Fruit fly (Drosophila melanogaster) whole organism, embryonic: ENCODE data around the gene CG31897.

Experiments
- Aef1 ChIP-seq: fragments of 200-800 bp; sonication (Bioruptor generic); IDR thresholded peaks from 3 replicates; pipeline ENCODE4 v1.3.6; 2022; ENCODE audit warnings: missing biosample characterization, missing genetic modification characterization
- Asciz ChIP-seq: fragments of 200-800 bp; sonication (Bioruptor generic); optimal IDR thresholded peaks from 2 replicates; lab custom pipeline; 2017; ENCODE audit warnings: missing biosample characterization, mild to moderate bottlenecking, missing genetic modification characterization, missing genetic modification reagents
- Atf6 ChIP-seq: fragments of 200-800 bp; sonication (Bioruptor generic); IDR thresholded peaks from 2 replicates; pipeline ENCODE4 v1.3.6; 2022; ENCODE audit warnings: missing biosample characterization, missing genetic modification characterization
- Blimp-1 ChIP-seq: fragments of 200-800 bp; sonication (Bioruptor generic); optimal IDR thresholded peaks from 3 replicates; lab custom pipeline; 2018; ENCODE audit warnings: missing biosample characterization, missing genetic modification characterization, mild to moderate bottlenecking, moderate library complexity, missing genetic modification reagents
- C15 ChIP-seq: fragments of 200-800 bp; sonication (Bioruptor generic); IDR thresholded peaks from 3 replicates; pipeline ENCODE4 v1.3.6; 2022; ENCODE audit warnings: missing biosample characterization, missing genetic modification characterization
- CG10366 ChIP-seq: fragments of 200-800 bp; sonication (Bioruptor generic); IDR thresholded peaks from 2 replicates; pipeline ENCODE4 v1.3.6; 2022; ENCODE audit warnings: missing biosample characterization, missing genetic modification characterization
- CG10654 ChIP-seq: fragments of 200-800 bp; sonication (Bioruptor generic); optimal IDR thresholded peaks from 2 replicates; lab custom pipeline; 2016; ENCODE audit warnings: missing biosample characterization, missing genetic modification characterization
- CG1603 ChIP-seq: fragments of 200-800 bp; sonication (Bioruptor generic); optimal IDR thresholded peaks from 2 replicates; lab custom pipeline; 2019; ENCODE audit warnings: missing biosample characterization, mild to moderate bottlenecking, missing genetic modification characterization, moderate library complexity
- CG2120 ChIP-seq: fragments of 200-800 bp; sonication (Bioruptor generic); optimal IDR thresholded peaks from 3 replicates; lab custom pipeline; 2016; ENCODE audit warnings: missing biosample characterization, missing genetic modification characterization
- CG30403 ChIP-seq: fragments of 200-800 bp; sonication (Bioruptor generic); optimal IDR thresholded peaks from 3 replicates; lab custom pipeline; 2016; ENCODE audit warnings: missing biosample characterization, missing genetic modification characterization
- CG31388 ChIP-seq: fragments of 200-800 bp; sonication (Bioruptor generic); optimal IDR thresholded peaks from 2 replicates; lab custom pipeline; 2016; ENCODE audit warnings: missing biosample characterization, missing genetic modification characterization
- CG4707 ChIP-seq: fragments of 200-800 bp; sonication (Bioruptor generic); optimal IDR thresholded peaks from 2 replicates; lab custom pipeline; 2018; ENCODE audit warnings: missing biosample characterization, mild to moderate bottlenecking, missing genetic modification characterization, moderate library complexity
- CG5180 ChIP-seq: fragments of 200-800 bp; sonication (Bioruptor generic); optimal IDR thresholded peaks from 3 replicates; lab custom pipeline; 2017; ENCODE audit warnings: missing biosample characterization, missing genetic modification characterization, mild to moderate bottlenecking, moderate library complexity, missing genetic modification reagents
- CG6683 ChIP-seq: fragments of 200-800 bp; sonication (Bioruptor generic); optimal IDR thresholded peaks from 2 replicates; lab custom pipeline; 2017; ENCODE audit warnings: missing biosample characterization, mild to moderate bottlenecking, missing genetic modification characterization, missing genetic modification reagents
- CG7556 ChIP-seq: fragments of 200-800 bp; sonication (Bioruptor generic); optimal IDR thresholded peaks from 2 replicates; lab custom pipeline; 2017; ENCODE audit warnings: missing biosample characterization, mild to moderate bottlenecking, missing genetic modification characterization
- CG8089 ChIP-seq: fragments of 200-800 bp; sonication (Bioruptor generic); optimal IDR thresholded peaks from 3 replicates; lab custom pipeline; 2016; ENCODE audit warnings: missing biosample characterization, missing genetic modification characterization
- CG8290 ChIP-seq, 3 experiments: fragments of 200-800 bp; sonication (Bioruptor generic); optimal IDR thresholded peaks; 2 replicates each; lab custom pipeline; 2016 to 2019; ENCODE audit warnings: missing biosample characterization in 3 of 3, missing genetic modification characterization in 3 of 3, mild to moderate bottlenecking in 2 of 3, moderate library complexity in 1 of 3
- CG8924 ChIP-seq: fragments of 200-800 bp; optimal IDR thresholded peaks from 3 replicates; lab custom pipeline; 2019; ENCODE audit warnings: missing biosample characterization, mild to moderate bottlenecking, missing genetic modification characterization, moderate library complexity
- D ChIP-seq, 2 experiments: fragments of 200-800 bp in 1 of 2; fragments of >200 bp in 1 of 2; sonication (Bioruptor generic) in 1 of 2; optimal IDR thresholded peaks; 2 replicates in 1 of 2; 3 replicates in 1 of 2; lab custom pipeline; 2017; ENCODE audit warnings: mild to moderate bottlenecking in 1 of 2, missing biosample characterization in 1 of 2, missing genetic modification characterization in 1 of 2, missing genetic modification reagents in 1 of 2
- Fer1 ChIP-seq: fragments of 200-800 bp; sonication (Bioruptor generic); optimal IDR thresholded peaks from 2 replicates; lab custom pipeline; 2017; ENCODE audit warnings: missing biosample characterization, mild to moderate bottlenecking, missing genetic modification characterization
- HLHmδ ChIP-seq: fragments of 200-800 bp; sonication (Bioruptor generic); optimal IDR thresholded peaks from 2 replicates; lab custom pipeline; 2018; ENCODE audit warnings: missing biosample characterization, mild to moderate bottlenecking, missing genetic modification characterization, moderate library complexity
- HmgD ChIP-seq: fragments of 200-800 bp; sonication (Bioruptor generic); optimal IDR thresholded peaks from 3 replicates; lab custom pipeline; 2016; ENCODE audit warnings: missing biosample characterization, missing genetic modification characterization
- Med ChIP-seq: fragments of 200-800 bp; sonication (Bioruptor generic); peaks from one replicate; lab custom pipeline; 2016; ENCODE audit warnings: missing biosample characterization, missing genetic modification characterization, mild to moderate bottlenecking, inconsistent platforms, moderate library complexity
- Oaz ChIP-seq: fragments of 200-800 bp; sonication (Bioruptor generic); IDR thresholded peaks from 2 replicates; pipeline ENCODE4 v1.3.6; 2022; ENCODE audit warnings: missing biosample characterization, missing genetic modification characterization
- Oli ChIP-seq: fragments of 200-800 bp; sonication (Bioruptor generic); optimal IDR thresholded peaks from 2 replicates; lab custom pipeline; 2018; ENCODE audit warnings: missing biosample characterization, mild to moderate bottlenecking, missing genetic modification characterization, moderate library complexity
- PHDP ChIP-seq: fragments of 200-800 bp; sonication (Bioruptor generic); optimal IDR thresholded peaks from 3 replicates; lab custom pipeline; 2018; ENCODE audit warnings: missing biosample characterization, mild to moderate bottlenecking, missing genetic modification characterization, moderate library complexity
- Pdp1 ChIP-seq, 2 experiments: fragments of 200-800 bp; sonication (Bioruptor generic); optimal IDR thresholded peaks; 3 replicates each; lab custom pipeline; 2016; ENCODE audit warnings: missing biosample characterization in 2 of 2, missing genetic modification characterization in 2 of 2, mild to moderate bottlenecking in 1 of 2, moderate library complexity in 1 of 2
- Sox100B ChIP-seq: fragments of 200-800 bp; sonication (Bioruptor generic); optimal IDR thresholded peaks from 3 replicates; lab custom pipeline; 2018; ENCODE audit warnings: missing biosample characterization, mild to moderate bottlenecking, missing genetic modification characterization
- Usf ChIP-seq: fragments of 200-800 bp; sonication (Bioruptor generic); optimal IDR thresholded peaks from 2 replicates; lab custom pipeline; 2017; ENCODE audit warnings: missing genotype, missing biosample characterization, missing genetic modification characterization
- YL-1 ChIP-seq: fragments of 200-800 bp; sonication (Bioruptor generic); optimal IDR thresholded peaks from 3 replicates; lab custom pipeline; 2017; ENCODE audit warnings: missing biosample characterization, mild to moderate bottlenecking, missing genetic modification characterization
- cad ChIP-seq: fragments of >200 bp; optimal IDR thresholded peaks from 2 replicates; lab custom pipeline; 2017; ENCODE audit warnings: missing biosample characterization, missing genetic modification characterization
- caup ChIP-seq: fragments of 200-800 bp; sonication (Bioruptor generic); optimal IDR thresholded peaks from 3 replicates; lab custom pipeline; 2017; ENCODE audit warnings: missing biosample characterization, mild to moderate bottlenecking, missing genetic modification characterization, moderate library complexity; ENCODE audit not compliant: severe bottlenecking
- dmrt99B ChIP-seq: fragments of 200-800 bp; sonication (Bioruptor generic); optimal IDR thresholded peaks from 2 replicates; lab custom pipeline; 2018; ENCODE audit warnings: missing biosample characterization, mild to moderate bottlenecking, missing genetic modification characterization, moderate library complexity
- fd96Cb ChIP-seq: fragments of 200-800 bp; sonication (Bioruptor generic); optimal IDR thresholded peaks from 2 replicates; lab custom pipeline; 2018; ENCODE audit warnings: missing biosample characterization, mild to moderate bottlenecking, missing genetic modification characterization, moderate library complexity
- grau ChIP-seq: fragments of 200-800 bp; optimal IDR thresholded peaks from 3 replicates; lab custom pipeline; 2019; ENCODE audit warnings: missing biosample characterization, mild to moderate bottlenecking, missing genetic modification characterization, moderate library complexity
- ind ChIP-seq: fragments of 200-800 bp; sonication (Bioruptor generic); optimal IDR thresholded peaks from 3 replicates; lab custom pipeline; 2016; ENCODE audit warnings: missing biosample characterization, missing genetic modification characterization
- inv ChIP-seq: fragments of 200-800 bp; sonication (Bioruptor generic); IDR thresholded peaks from 2 replicates; pipeline ENCODE4 v1.3.6; 2022; ENCODE audit warnings: missing biosample characterization, missing genetic modification characterization; ENCODE audit not compliant: partially characterized antibody
- lilli ChIP-seq: fragments of 200-800 bp; sonication (Bioruptor generic); optimal IDR thresholded peaks from 3 replicates; lab custom pipeline; 2016; ENCODE audit warnings: missing biosample characterization, missing genetic modification characterization
- lmd ChIP-seq: fragments of 200-800 bp; sonication (Bioruptor generic); IDR thresholded peaks from 2 replicates; pipeline ENCODE4 v1.3.6; 2022; ENCODE audit warnings: missing biosample characterization, missing genetic modification characterization
- odd ChIP-seq: fragments of 200-800 bp; sonication (Bioruptor generic); optimal IDR thresholded peaks from 2 replicates; lab custom pipeline; 2017; ENCODE audit warnings: missing biosample characterization, mild to moderate bottlenecking, missing genetic modification characterization
- pros ChIP-seq: fragments of 200-800 bp; sonication (Bioruptor generic); optimal IDR thresholded peaks from 3 replicates; lab custom pipeline; 2019; ENCODE audit warnings: missing biosample characterization, mild to moderate bottlenecking, missing genetic modification characterization, moderate library complexity
- sd ChIP-seq: fragments of 200-800 bp; sonication (Bioruptor generic); optimal IDR thresholded peaks from 3 replicates; lab custom pipeline; 2018; ENCODE audit warnings: missing biosample characterization, mild to moderate bottlenecking, missing genetic modification characterization, moderate library complexity
- seq ChIP-seq: fragments of 200-800 bp; sonication (Bioruptor generic); IDR thresholded peaks from 2 replicates; pipeline ENCODE4 v1.3.6; 2022; ENCODE audit warnings: missing biosample characterization, missing genetic modification characterization
- unc-4 ChIP-seq: fragments of 200-800 bp; sonication (Bioruptor generic); IDR thresholded peaks from 2 replicates; pipeline ENCODE4 v1.3.6; 2022; ENCODE audit warnings: missing biosample characterization, missing genetic modification characterization; ENCODE audit not compliant: partially characterized antibody
- zen2 ChIP-seq: fragments of 200-800 bp; sonication (Bioruptor generic); IDR thresholded peaks from 3 replicates; pipeline ENCODE4 v1.3.6; 2022; ENCODE audit warnings: missing biosample characterization, missing genetic modification characterization; ENCODE audit not compliant: partially characterized antibody

CG31897 gene

DNA sequence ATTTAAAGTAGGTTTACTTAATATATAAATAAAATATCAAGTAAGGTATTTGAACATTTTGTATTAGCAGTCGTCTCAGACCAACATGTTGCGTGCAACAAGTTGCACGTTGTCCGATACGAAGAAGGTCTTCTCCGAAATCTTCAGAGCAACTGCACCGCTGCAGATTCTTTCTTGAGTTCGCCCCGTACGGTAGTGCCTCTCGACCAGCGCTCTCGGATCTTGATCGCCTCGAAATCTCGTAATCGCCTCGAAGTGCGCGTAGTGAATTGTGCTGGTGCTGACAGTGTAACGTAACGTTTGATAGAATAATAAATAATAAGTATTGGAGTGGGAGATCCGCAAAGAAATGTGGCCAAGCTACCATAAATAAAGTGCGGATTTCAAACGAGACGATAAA lies 24.4 kb downstream of the CG31897 start, which contains the start of gene dachs:
Gene dachs (plus strand): TSS at position 175 of the 400 bp plus-strand sequence.
- TF ChIP-seq HLHmδ (GFP tag; lab: Kevin White, UChicago): no peak
- TF ChIP-seq Sox100B (GFP tag; lab: Kevin White, UChicago): no peak
- TF ChIP-seq lilli (GFP tag; lab: Kevin White, UChicago): no peak
- TF ChIP-seq HmgD: no peak
- no peak for TF ChIP-seq CG7556 (GFP tag; lab: Kevin White, UChicago)
- TF ChIP-seq odd (GFP tag; lab: Kevin White, UChicago): no peak
- no peak for TF ChIP-seq CG8089 (GFP tag; lab: Kevin White, UChicago)
- no peak for TF ChIP-seq Oaz (GFP tag; lab: Robert Waterston, UW)
- no peak for TF ChIP-seq Blimp-1 (GFP tag; lab: Kevin White, UChicago)
- TF ChIP-seq grau: peak; percentile 28
- no peak for TF ChIP-seq CG8290 (GFP tag; optimal IDR thresholded peaks at IDR 0.05; lab: Kevin White, UChicago)
- no peak for TF ChIP-seq CG8290 (tag; optimal IDR thresholded peaks at IDR 0.05; lab: Kevin White, UChicago)
- no peak for TF ChIP-seq caup (GFP tag; lab: Kevin White, UChicago)
- TF ChIP-seq CG1603 (tag; lab: Kevin White, UChicago): no peak
- no peak for TF ChIP-seq Atf6
- TF ChIP-seq C15 (GFP tag; lab: Robert Waterston, UW): no peak
- peak; percentile 95 for TF ChIP-seq CG5180 (GFP tag; lab: Kevin White, UChicago)

DNA sequence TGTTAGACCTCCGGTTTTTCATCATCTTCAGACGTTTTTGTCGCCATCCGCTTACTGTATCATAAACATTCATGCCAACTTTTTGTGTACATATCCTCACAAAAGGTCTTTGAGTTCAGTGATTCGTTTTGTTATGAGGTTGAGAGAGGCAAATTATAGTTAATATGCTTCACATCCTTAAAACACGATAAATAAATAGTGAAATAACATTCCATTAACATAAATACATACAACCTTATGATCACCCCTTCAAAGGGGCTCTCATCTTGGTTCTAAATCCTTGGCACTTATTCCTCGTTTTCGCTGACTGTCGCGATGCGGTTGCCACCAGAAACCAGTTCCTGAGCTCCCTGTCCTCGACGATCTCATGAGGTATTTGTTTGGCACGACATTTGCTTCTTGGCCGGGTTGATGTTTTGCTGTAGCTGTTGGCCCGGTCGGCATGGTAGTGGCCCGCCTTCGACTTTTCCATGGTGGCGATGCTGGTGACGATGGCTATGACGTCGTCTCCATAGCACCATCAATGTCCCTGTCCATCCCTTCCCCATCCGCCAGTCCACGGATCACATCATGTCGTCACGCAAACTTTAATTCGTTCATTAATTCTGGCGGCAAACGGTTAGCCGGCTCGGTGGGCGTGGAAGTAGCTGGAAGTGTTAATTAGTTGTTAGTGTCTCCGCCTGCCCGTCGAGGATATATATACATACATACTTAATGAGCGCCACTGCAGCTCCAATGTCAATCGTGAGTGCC lies 26.9 kb downstream of the CG31897 start:
- no peak for TF ChIP-seq Aef1 (GFP tag; lab: Robert Waterston, UW)
- peak; percentile 35 for TF ChIP-seq Med
- no peak for TF ChIP-seq cad (GFP tag; lab: Kevin White, UChicago)
- no peak for TF ChIP-seq pros (GFP tag; lab: Kevin White, UChicago)
- no peak for TF ChIP-seq CG4707 (GFP tag; lab: Kevin White, UChicago)
- TF ChIP-seq inv (GFP tag; lab: Robert Waterston, UW): no peak
- no peak for TF ChIP-seq seq (GFP tag; lab: Robert Waterston, UW)
- TF ChIP-seq Usf (GFP tag; lab: Kevin White, UChicago): no peak

DNA sequence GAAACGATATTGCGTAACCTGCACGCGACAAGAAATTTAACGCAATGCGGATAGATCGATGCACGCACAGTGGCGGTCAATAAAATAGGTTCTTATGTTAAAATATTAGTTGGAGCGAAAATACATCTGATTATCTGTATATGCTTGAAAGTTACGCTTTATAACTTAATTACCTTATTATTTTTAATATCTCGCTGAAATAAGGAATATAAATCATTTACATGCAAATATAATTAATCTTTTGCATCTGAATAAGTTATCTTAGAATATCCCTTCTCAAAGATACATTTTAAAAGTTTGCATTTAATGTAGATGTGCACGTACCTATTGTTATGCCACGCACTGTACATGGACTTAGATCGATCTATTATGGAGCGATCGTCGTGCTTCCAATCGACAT lies 29.4 kb downstream of the CG31897 start:
- TF ChIP-seq Asciz (GFP tag; lab: Kevin White, UChicago) (no peak), lmd (no peak), fd96Cb (tag; lab: Kevin White, UChicago) (peak; percentile 58), PHDP (tag; lab: Kevin White, UChicago) (peak; percentile 15), Pdp1 (GFP tag; optimal IDR thresholded peaks at IDR 0.05; lab: Kevin White, UChicago) (peak in 1 of 2 experiments; percentile 42), CG10366 (GFP tag; lab: Robert Waterston, UW) (no peak), CG2120 (GFP tag; lab: Kevin White, UChicago) (no peak), D (optimal IDR thresholded peaks at IDR 0.05; lab: Kevin White, UChicago) (no peak), D (GFP tag; optimal IDR thresholded peaks at IDR 0.05; lab: Kevin White, UChicago) (peak; percentile 46), zen2 (GFP tag; lab: Robert Waterston, UW) (no peak), Fer1 (no peak), CG8924 (tag; lab: Kevin White, UChicago) (peak; percentile 40), unc-4 (GFP tag; lab: Robert Waterston, UW) (no peak), CG30403 (peak; percentile 29), CG6683 (GFP tag; lab: Kevin White, UChicago) (no peak), CG10654 (GFP tag; lab: Kevin White, UChicago) (no peak), YL-1 (GFP tag; lab: Kevin White, UChicago) (no peak), ind (GFP tag; lab: Kevin White, UChicago) (no peak), Oli (tag; lab: Kevin White, UChicago) (peak; percentile 44), dmrt99B (tag; lab: Kevin White, UChicago) (peak; percentile 44), CG31388 (GFP tag; lab: Kevin White, UChicago) (no peak), sd (no peak)
